Worm (Caenorhabditis elegans) whole organism, young adult: ENCODE measurements around the gene tth-1.

Source experiments
- B0035.1 ChIP-seq: sonication (generic microtip); optimal IDR thresholded peaks from 2 replicates; lab custom pipeline; 2016; ENCODE audit warnings: missing genetic modification characterization, mild to moderate bottlenecking, missing compliant biosample characterization, missing genotype, missing genetic modification reagents
- B0336.3 ChIP-seq: fragments of 200-800 bp; sonication (Bioruptor generic); IDR thresholded peaks from 2 replicates; pipeline ENCODE4 v1.3.6; 2022; ENCODE audit warnings: missing genetic modification characterization, missing compliant biosample characterization
- D2030.7 ChIP-seq: fragments of 200-800 bp; sonication (Bioruptor generic); IDR thresholded peaks from 2 replicates; pipeline ENCODE4 v1.3.6; 2022; ENCODE audit warnings: missing genetic modification reagents, missing genetic modification characterization, missing compliant biosample characterization
- F10E7.11 ChIP-seq: sonication (generic microtip); optimal IDR thresholded peaks from 2 replicates; lab custom pipeline; 2017; ENCODE audit warnings: mild to moderate bottlenecking, missing genetic modification characterization, moderate library complexity, missing compliant biosample characterization
- F33H1.4 ChIP-seq: fragments of 200-800 bp; sonication (Bioruptor generic); IDR thresholded peaks from 2 replicates; pipeline ENCODE4 v1.3.6; 2022; ENCODE audit warnings: missing genetic modification reagents, missing genetic modification characterization, missing compliant biosample characterization
- F49E8.2 ChIP-seq: sonication (generic microtip); optimal IDR thresholded peaks from 3 replicates; lab custom pipeline; 2017; ENCODE audit warnings: missing genetic modification characterization, mild to moderate bottlenecking, missing compliant biosample characterization, antibody characterized with exemption, moderate library complexity; ENCODE audit not compliant: insufficient read depth
- F57A8.1 ChIP-seq: fragments of 200-800 bp; sonication (Bioruptor generic); optimal IDR thresholded peaks from 2 replicates; lab custom pipeline; 2018; ENCODE audit warnings: mild to moderate bottlenecking, missing genetic modification characterization, moderate library complexity, missing compliant biosample characterization
- F57C9.4 ChIP-seq: sonication (generic microtip); optimal IDR thresholded peaks from 2 replicates; lab custom pipeline; 2017; ENCODE audit warnings: mild to moderate bottlenecking, missing genetic modification characterization, missing compliant biosample characterization
- K11D2.4 ChIP-seq: fragments of 200-800 bp; sonication (Bioruptor generic); IDR thresholded peaks from 2 replicates; pipeline ENCODE4 v1.3.6; 2022; ENCODE audit warnings: missing genetic modification reagents, missing genetic modification characterization, missing compliant biosample characterization
- K12H6.12 ChIP-seq: fragments of 200-800 bp; sonication (Bioruptor generic); optimal IDR thresholded peaks from 2 replicates; lab custom pipeline; 2018; ENCODE audit warnings: mild to moderate bottlenecking, missing genetic modification characterization, missing compliant biosample characterization
- T26A5.8 ChIP-seq: sonication (generic microtip); optimal IDR thresholded peaks from 2 replicates; lab custom pipeline; 2016; ENCODE audit warnings: missing genetic modification characterization, missing compliant biosample characterization
- Y53F4B.3 ChIP-seq: fragments of 200-800 bp; sonication (Bioruptor generic); IDR thresholded peaks from 2 replicates; pipeline ENCODE4 v1.3.6; 2022; ENCODE audit warnings: missing genetic modification reagents, missing genetic modification characterization, missing compliant biosample characterization
- Y53G8AR.9 ChIP-seq: fragments of 200-800 bp; sonication (Bioruptor generic); conservative IDR thresholded peaks from 2 replicates; pipeline ENCODE4 v1.3.6; 2022; ENCODE audit warnings: missing genetic modification reagents, missing genetic modification characterization, missing compliant biosample characterization
- Y79H2A.3 ChIP-seq: fragments of 200-800 bp; sonication (Bioruptor generic); conservative IDR thresholded peaks from 2 replicates; pipeline ENCODE4 v1.3.6; 2022; ENCODE audit warnings: missing genetic modification reagents, missing genetic modification characterization, missing compliant biosample characterization
- akir-1 ChIP-seq: fragments of 200-800 bp; sonication (Bioruptor generic); optimal IDR thresholded peaks from 2 replicates; lab custom pipeline; 2018; ENCODE audit warnings: mild to moderate bottlenecking, missing genetic modification characterization, moderate library complexity, missing compliant biosample characterization
- ama-1 ChIP-seq, 3 experiments: fragments of 150-350 bp in 1 of 3; sonication (generic microtip) in 2 of 3; optimal IDR thresholded peaks; 2 replicates each; lab custom pipeline; 2014 to 2018; ENCODE audit warnings: missing biosample characterization in 2 of 3, missing genetic modification characterization in 2 of 3, missing genetic modification reagents in 2 of 3
- atf-7 ChIP-seq: sonication (generic microtip); optimal IDR thresholded peaks from 2 replicates; lab custom pipeline; 2017; ENCODE audit warnings: mild to moderate bottlenecking, missing genetic modification characterization, missing compliant biosample characterization
- athp-1 ChIP-seq: sonication (generic microtip); optimal IDR thresholded peaks from 2 replicates; lab custom pipeline; 2017; ENCODE audit warnings: mild to moderate bottlenecking, missing genetic modification characterization, missing compliant biosample characterization
- attf-3 ChIP-seq: fragments of 200-800 bp; sonication (Bioruptor generic); conservative IDR thresholded peaks from 2 replicates; pipeline ENCODE4 v1.3.6; 2022; ENCODE audit warnings: missing genetic modification reagents, missing genetic modification characterization, missing compliant biosample characterization
- attf-6 ChIP-seq: fragments of 200-800 bp; sonication (Bioruptor generic); IDR thresholded peaks from 2 replicates; pipeline ENCODE4 v1.3.6; 2022; ENCODE audit warnings: missing genetic modification reagents, missing genetic modification characterization, missing compliant biosample characterization
- bed-1 ChIP-seq: fragments of 200-800 bp; sonication (Bioruptor generic); IDR thresholded peaks from 2 replicates; pipeline ENCODE4 v1.3.6; 2022; ENCODE audit warnings: missing genetic modification reagents, missing genetic modification characterization, missing compliant biosample characterization
- bed-2 ChIP-seq: fragments of 200-800 bp; sonication (Bioruptor generic); IDR thresholded peaks from 2 replicates; pipeline ENCODE4 v1.3.6; 2022; ENCODE audit warnings: missing genetic modification reagents, missing genetic modification characterization, missing compliant biosample characterization
- ceh-100 ChIP-seq: fragments of 200-800 bp; sonication (Bioruptor generic); IDR thresholded peaks from 2 replicates; pipeline ENCODE4 v1.3.6; 2022; ENCODE audit warnings: missing genetic modification reagents, missing genetic modification characterization, missing compliant biosample characterization
- ceh-58 ChIP-seq: fragments of 200-800 bp; sonication (Bioruptor generic); IDR thresholded peaks from 2 replicates; pipeline ENCODE4 v1.3.6; 2022; ENCODE audit warnings: missing genetic modification characterization, missing compliant biosample characterization
- ceh-79 ChIP-seq: sonication (generic microtip); optimal IDR thresholded peaks from 2 replicates; lab custom pipeline; 2017; ENCODE audit warnings: mild to moderate bottlenecking, missing genetic modification characterization, missing compliant biosample characterization
- chd-7 ChIP-seq: sonication (generic microtip); optimal IDR thresholded peaks from 2 replicates; lab custom pipeline; 2016; ENCODE audit warnings: mild to moderate bottlenecking, missing genetic modification characterization, moderate library complexity, missing compliant biosample characterization
- efl-1 ChIP-seq: fragments of 150-350 bp; optimal IDR thresholded peaks from 2 replicates; lab custom pipeline; 2014; ENCODE audit warnings: missing biosample characterization, missing genetic modification reagents, missing genetic modification characterization
- fkh-3 ChIP-seq: sonication (generic microtip); optimal IDR thresholded peaks from 2 replicates; lab custom pipeline; 2016; ENCODE audit warnings: mild to moderate bottlenecking, missing genetic modification characterization, missing compliant biosample characterization
- hlh-12 ChIP-seq: sonication (generic microtip); optimal IDR thresholded peaks from 2 replicates; lab custom pipeline; 2016; ENCODE audit warnings: missing genetic modification characterization, missing compliant biosample characterization
- hrde-1 ChIP-seq: sonication (generic microtip); optimal IDR thresholded peaks from 2 replicates; lab custom pipeline; 2016; ENCODE audit warnings: missing genetic modification characterization, mild to moderate bottlenecking, missing compliant biosample characterization, moderate library complexity, missing genotype, missing genetic modification reagents, borderline replicate concordance
- lin-26 ChIP-seq: fragments of 200-800 bp; sonication (Bioruptor generic); IDR thresholded peaks from 2 replicates; pipeline ENCODE4 v1.3.6; 2022; ENCODE audit warnings: missing genetic modification reagents, missing genetic modification characterization, missing compliant biosample characterization
- lin-40 ChIP-seq: sonication (generic microtip); optimal IDR thresholded peaks from 2 replicates; lab custom pipeline; 2016; ENCODE audit warnings: missing genetic modification characterization, mild to moderate bottlenecking, missing compliant biosample characterization, missing genotype, missing genetic modification reagents
- lin-54 ChIP-seq: fragments of 200-800 bp; sonication (Bioruptor generic); optimal IDR thresholded peaks from 2 replicates; lab custom pipeline; 2018; ENCODE audit warnings: mild to moderate bottlenecking, missing genetic modification characterization, missing compliant biosample characterization
- madf-3 ChIP-seq: fragments of 200-800 bp; sonication (Bioruptor generic); IDR thresholded peaks from 2 replicates; pipeline ENCODE4 v1.3.6; 2022; ENCODE audit warnings: missing genetic modification reagents, missing genetic modification characterization, missing compliant biosample characterization
- mes-4 ChIP-seq: sonication (generic microtip); optimal IDR thresholded peaks from 2 replicates; lab custom pipeline; 2016; ENCODE audit warnings: missing genotype, missing genetic modification characterization, missing compliant biosample characterization
- nfya-1 ChIP-seq: sonication (generic microtip); optimal IDR thresholded peaks from 2 replicates; lab custom pipeline; 2017; ENCODE audit warnings: antibody characterized with exemption, missing compliant biosample characterization, missing genetic modification characterization, borderline replicate concordance; ENCODE audit not compliant: insufficient read depth
- nhr-80 ChIP-seq: sonication (generic microtip); optimal IDR thresholded peaks from 2 replicates; lab custom pipeline; 2016; ENCODE audit warnings: missing genetic modification characterization, missing compliant biosample characterization
- nhr-90 ChIP-seq: sonication (generic microtip); optimal IDR thresholded peaks from 2 replicates; lab custom pipeline; 2016; ENCODE audit warnings: missing genotype, mild to moderate bottlenecking, missing genetic modification characterization, missing compliant biosample characterization
- rcor-1 ChIP-seq: fragments of 200-800 bp; sonication (Bioruptor generic); IDR thresholded peaks from 2 replicates; pipeline ENCODE4 v1.3.6; 2022; ENCODE audit warnings: missing genetic modification reagents, missing genetic modification characterization, missing compliant biosample characterization
- repo-1 ChIP-seq: sonication (generic microtip); optimal IDR thresholded peaks from 2 replicates; lab custom pipeline; 2017; ENCODE audit warnings: mild to moderate bottlenecking, missing genetic modification characterization, missing compliant biosample characterization
- snpc-3.4 ChIP-seq: sonication (generic microtip); optimal IDR thresholded peaks from 2 replicates; lab custom pipeline; 2017; ENCODE audit warnings: missing genetic modification characterization, mild to moderate bottlenecking, missing compliant biosample characterization, antibody characterized with exemption, moderate library complexity, missing genotype, missing genetic modification reagents
- snpc-4 ChIP-seq, 5 experiments: fragments of 150-350 bp in 1 of 5; sonication (generic microtip) in 4 of 5; optimal IDR thresholded peaks; 2 replicates each; lab custom pipeline; 2014 to 2018; ENCODE audit warnings: missing genetic modification characterization in 5 of 5, missing biosample characterization in 3 of 5, antibody characterized with exemption in 2 of 5, mild to moderate bottlenecking in 2 of 5, missing compliant biosample characterization in 2 of 5, missing genotype in 2 of 5, moderate library complexity in 2 of 5, missing genetic modification reagents in 1 of 5
- sptf-2 ChIP-seq: fragments of 200-800 bp; sonication (Bioruptor generic); optimal IDR thresholded peaks from 2 replicates; lab custom pipeline; 2018; ENCODE audit warnings: mild to moderate bottlenecking, missing genetic modification characterization, missing compliant biosample characterization
- tbx-9 ChIP-seq: sonication (generic microtip); optimal IDR thresholded peaks from 2 replicates; lab custom pipeline; 2016; ENCODE audit warnings: borderline replicate concordance, missing genetic modification characterization, inconsistent platforms, missing compliant biosample characterization
- xnd-1 ChIP-seq: sonication (generic microtip); optimal IDR thresholded peaks from 2 replicates; lab custom pipeline; 2016; ENCODE audit warnings: missing genotype, missing genetic modification reagents, missing genetic modification characterization, missing compliant biosample characterization
- zfh-2 ChIP-seq: fragments of 200-800 bp; sonication (Bioruptor generic); conservative IDR thresholded peaks from 2 replicates; pipeline ENCODE4 v1.3.6; 2022; ENCODE audit warnings: missing genetic modification reagents, missing genetic modification characterization, missing compliant biosample characterization
- ztf-18 ChIP-seq: sonication (generic microtip); optimal IDR thresholded peaks from 2 replicates; lab custom pipeline; 2016; ENCODE audit warnings: missing genotype, mild to moderate bottlenecking, missing genetic modification characterization, missing compliant biosample characterization
- ztf-25 ChIP-seq: fragments of 200-800 bp; sonication (Bioruptor generic); IDR thresholded peaks from 2 replicates; pipeline ENCODE4 v1.3.6; 2022; ENCODE audit warnings: missing genetic modification reagents, missing genetic modification characterization, missing compliant biosample characterization
- ztf-28 ChIP-seq: fragments of 200-800 bp; sonication (Bioruptor generic); IDR thresholded peaks from 2 replicates; pipeline ENCODE4 v1.3.6; 2022; ENCODE audit warnings: missing genetic modification reagents, missing genetic modification characterization, missing compliant biosample characterization

tth-1 gene

DNA sequence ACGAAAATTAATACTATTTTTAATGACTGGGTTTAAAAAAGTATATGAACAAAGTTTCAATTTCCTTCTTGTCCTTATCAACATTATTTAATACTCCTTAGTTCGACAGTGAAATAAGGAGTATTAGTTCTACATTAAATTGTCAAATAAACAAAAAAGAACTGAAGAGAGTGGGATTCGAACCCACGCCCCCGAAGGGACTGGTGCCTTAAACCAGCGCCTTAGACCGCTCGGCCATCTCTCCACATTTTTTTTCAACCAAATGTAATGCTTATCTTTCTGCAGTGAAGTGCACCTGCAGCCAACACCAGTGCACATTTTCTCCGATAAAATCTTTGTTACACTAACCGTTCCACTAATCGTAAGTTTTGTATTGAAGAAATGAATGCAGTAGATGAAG is 4.3 kb downstream of the tth-1 start:
- TF ChIP-seq Y79H2A.3 (GFP tag; lab: Robert Waterston, UW) (no peak), rcor-1 (GFP tag; lab: Robert Waterston, UW) (no peak), sptf-2 (GFP tag; lab: Kevin White, UChicago) (no peak), nhr-80 (peak; percentile 12), lin-54 (GFP tag; lab: Kevin White, UChicago) (no peak), attf-6 (GFP tag; lab: Robert Waterston, UW) (no peak), F57A8.1 (GFP tag; lab: Kevin White, UChicago) (no peak), atf-7 (tag; lab: Kevin White, UChicago) (no peak), snpc-3.4 (tag; lab: Kevin White, UChicago) (peak; percentile 34), B0035.1 (tag; lab: Kevin White, UChicago) (no peak), F57C9.4 (no peak), efl-1 (no peak), madf-3 (GFP tag; lab: Robert Waterston, UW) (no peak), ztf-18 (tag; lab: Kevin White, UChicago) (peak; percentile 36), Y53G8AR.9 (GFP tag; lab: Robert Waterston, UW) (no peak), B0336.3 (GFP tag; lab: Robert Waterston, UW) (no peak), ceh-79 (tag; lab: Kevin White, UChicago) (no peak), hlh-12 (tag; lab: Kevin White, UChicago) (no peak), fkh-3 (tag; lab: Kevin White, UChicago) (no peak), nhr-90 (peak; percentile 54), K11D2.4 (GFP tag; lab: Robert Waterston, UW) (no peak), F10E7.11 (no peak), lin-26 (peak; percentile 69; the same call in 1 of the 2 replicates), akir-1 (no peak), lin-40 (tag; lab: Kevin White, UChicago) (no peak), F49E8.2 (tag; lab: Kevin White, UChicago) (no peak), ztf-28 (GFP tag; lab: Robert Waterston, UW) (no peak), nfya-1 (tag; lab: Kevin White, UChicago) (no peak), snpc-4 (GFP tag; optimal IDR thresholded peaks at IDR 0.05; lab: Kevin White, UChicago) (peak; percentile 5), snpc-4 (tag; optimal IDR thresholded peaks at IDR 0.05; lab: Kevin White, UChicago) (peak in 2 of 4 experiments; percentile 35 to 63), chd-7 (no peak), athp-1 (tag; lab: Kevin White, UChicago) (no peak), T26A5.8 (tag; lab: Kevin White, UChicago) (no peak), K12H6.12 (tag; lab: Kevin White, UChicago) (no peak), hrde-1 (tag; lab: Kevin White, UChicago) (no peak), tbx-9 (tag; lab: Kevin White, UChicago) (no peak), repo-1 (tag; lab: Kevin White, UChicago) (no peak), F33H1.4 (GFP tag; lab: Robert Waterston, UW) (no peak), ama-1 (optimal IDR thresholded peaks at IDR 0.05; lab: Kevin White, UChicago) (no peak), ama-1 (GFP tag; optimal IDR thresholded peaks at IDR 0.05; lab: Kevin White, UChicago) (no peak), D2030.7 (GFP tag; lab: Robert Waterston, UW) (peak; percentile 64), Y53F4B.3 (no peak), ceh-100 (no peak), mes-4 (no peak), zfh-2 (GFP tag; lab: Robert Waterston, UW) (no peak), bed-2 (no peak), xnd-1 (tag; lab: Kevin White, UChicago) (no peak), ztf-25 (GFP tag; lab: Robert Waterston, UW) (no peak), attf-3 (GFP tag; lab: Robert Waterston, UW) (no peak), bed-1 (GFP tag; lab: Robert Waterston, UW) (no peak), ceh-58 (GFP tag; lab: Robert Waterston, UW) (no peak)
